Worm (Caenorhabditis elegans): Measurements from ENCODE around the gene egl-27.

Gene egl-27

DNA sequence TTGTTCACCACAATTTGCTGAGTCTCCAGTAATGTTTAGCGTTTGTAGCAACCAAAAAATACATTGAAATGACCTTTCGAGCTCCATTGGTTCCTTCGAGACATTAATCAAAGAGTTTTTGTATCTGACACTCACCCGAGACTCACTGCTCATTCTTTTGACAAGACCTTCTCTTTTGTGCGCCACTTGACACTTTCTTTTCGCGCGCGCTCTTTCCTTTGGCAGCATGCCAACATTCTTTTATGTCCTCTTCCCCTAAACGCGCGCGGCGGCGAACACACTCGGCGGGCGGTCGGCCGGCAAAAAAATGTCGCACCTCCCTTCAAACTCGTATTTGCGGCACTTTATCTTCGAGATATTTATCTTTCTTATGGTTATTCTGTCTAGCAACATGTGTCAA is 8.9 kb downstream of the egl-27 start (continued):
- TF ChIP-seq lsy-2 (tag; optimal IDR thresholded peaks at IDR 0.05) (no peak), lin-29 (GFP tag; IDR thresholded peaks at IDR 0.05) (no peak), nhr-11 (tag; optimal IDR thresholded peaks at IDR 0.05) (no peak), unc-39 (tag; optimal IDR thresholded peaks at IDR 0.05) (no peak), mxl-3 (GFP tag; optimal IDR thresholded peaks at IDR 0.05) (no peak), nhr-10 (tag; optimal IDR thresholded peaks at IDR 0.05) (no peak), skn-1 (tag; optimal IDR thresholded peaks at IDR 0.05) (no peak), zfp-3 (GFP tag; conservative IDR thresholded peaks at IDR 0.05) (no peak), mdl-1 (tag; optimal IDR thresholded peaks at IDR 0.05) (no peak), duxl-1 (tag; optimal IDR thresholded peaks at IDR 0.05; ENCODE audit: poor library complexity) (no peak), mes-2 (tag; optimal IDR thresholded peaks at IDR 0.05; ENCODE audit: poor library complexity, severe bottlenecking) (peak; percentile 47), ces-1 (GFP tag; optimal IDR thresholded peaks at IDR 0.05) (no peak), gei-8 (GFP tag; optimal IDR thresholded peaks at IDR 0.05) (no peak), hlh-11 (tag; optimal IDR thresholded peaks at IDR 0.05) (peak; percentile 26), D1046.2 (GFP tag; IDR thresholded peaks at IDR 0.05) (no peak), nhr-48 (tag; optimal IDR thresholded peaks at IDR 0.05) (no peak), cey-2 (tag; optimal IDR thresholded peaks at IDR 0.05; ENCODE audit: borderline replicate concordance, insufficient read depth) (no peak), Y48G9A.11 (GFP tag; IDR thresholded peaks at IDR 0.05) (no peak), lin-1 (GFP tag; IDR thresholded peaks at IDR 0.05) (no peak), ceh-62 (tag; optimal IDR thresholded peaks at IDR 0.05) (no peak), php-3 (GFP tag; IDR thresholded peaks at IDR 0.05) (0 out of 2 replicates have a peak, but pooled peaks have one; percentile 8), saeg-2 (GFP tag; IDR thresholded peaks at IDR 0.05) (no peak), nhr-102 (tag; optimal IDR thresholded peaks at IDR 0.05) (no peak), R02D3.7 (tag; optimal IDR thresholded peaks at IDR 0.05) (no peak), mep-1 (tag; optimal IDR thresholded peaks at IDR 0.05) (no peak), nhr-41 (GFP tag; IDR thresholded peaks at IDR 0.05) (peak; percentile 10; the same call in 1 of the 2 replicates), snpc-1.2 (GFP tag; IDR thresholded peaks at IDR 0.05) (no peak), daf-12 (tag; optimal IDR thresholded peaks at IDR 0.05) (no peak), zfp-2 (tag; optimal IDR thresholded peaks at IDR 0.05) (no peak), F10B5.3 (tag; optimal IDR thresholded peaks at IDR 0.05) (no peak), Y5F2A.4 (GFP tag; optimal IDR thresholded peaks at IDR 0.05) (no peak), lin-39 (tag; optimal IDR thresholded peaks at IDR 0.05) (no peak), fkh-10 (GFP tag; optimal IDR thresholded peaks at IDR 0.05) (no peak), zip-2 (tag; optimal IDR thresholded peaks at IDR 0.05) (no peak), fos-1 (tag; optimal IDR thresholded peaks at IDR 0.05) (no peak), aly-2 (tag; optimal IDR thresholded peaks at IDR 0.05) (no peak), madf-5 (GFP tag; IDR thresholded peaks at IDR 0.05) (no peak), pha-4 (GFP tag; IDR thresholded peaks at IDR 0.05) (no peak), pha-4 (tag; optimal IDR thresholded peaks at IDR 0.05) (no peak), nhr-111 (GFP tag; optimal IDR thresholded peaks at IDR 0.05) (no peak), lin-15B (tag; optimal IDR thresholded peaks at IDR 0.05) (no peak), ctbp-1 (GFP tag; IDR thresholded peaks at IDR 0.05) (no peak), lim-7 (GFP tag; IDR thresholded peaks at IDR 0.05) (no peak)

Data from whole organism, L4 larva.